Fruit fly (Drosophila melanogaster) whole organism, prepupa: ENCODE measurements around the gene CG5235.

Experiments used
- Blimp-1 ChIP-seq: fragments of 200-800 bp; sonication (Bioruptor generic); optimal IDR thresholded peaks from 3 replicates; lab custom pipeline; 2017; ENCODE audit warnings: missing biosample characterization, missing genetic modification characterization, mild to moderate bottlenecking, moderate library complexity, missing genetic modification reagents
- CG10631 ChIP-seq: fragments of 200-800 bp; sonication (Bioruptor generic); optimal IDR thresholded peaks from 2 replicates; lab custom pipeline; 2016; ENCODE audit warnings: missing biosample characterization, missing genetic modification characterization
- CG10669 ChIP-seq: fragments of 200-800 bp; sonication (Bioruptor generic); optimal IDR thresholded peaks from 3 replicates; lab custom pipeline; 2018; ENCODE audit warnings: missing biosample characterization, mild to moderate bottlenecking, missing genetic modification characterization, moderate library complexity
- CG11902 ChIP-seq: fragments of 200-800 bp; sonication (Bioruptor generic); optimal IDR thresholded peaks from 3 replicates; lab custom pipeline; 2016; ENCODE audit warnings: missing biosample characterization, missing genetic modification characterization
- CG15336 ChIP-seq: fragments of 200-800 bp; sonication (Bioruptor generic); IDR thresholded peaks from 2 replicates; pipeline ENCODE4 v1.3.6; 2022; ENCODE audit warnings: missing biosample characterization, missing genetic modification characterization
- CG1621 ChIP-seq: fragments of 200-800 bp; sonication (Bioruptor generic); optimal IDR thresholded peaks from 3 replicates; lab custom pipeline; 2018; ENCODE audit warnings: missing biosample characterization, mild to moderate bottlenecking, missing genetic modification characterization
- CG16779 ChIP-seq: fragments of 200-800 bp; sonication (Bioruptor generic); optimal IDR thresholded peaks from 3 replicates; lab custom pipeline; 2017; ENCODE audit warnings: missing biosample characterization, mild to moderate bottlenecking, missing genetic modification characterization
- CG3032 ChIP-seq: fragments of 200-800 bp; optimal IDR thresholded peaks from 2 replicates; lab custom pipeline; 2019; ENCODE audit warnings: missing biosample characterization, mild to moderate bottlenecking, missing genetic modification characterization, moderate library complexity
- CG31627 ChIP-seq: fragments of 200-800 bp; sonication (Bioruptor generic); optimal IDR thresholded peaks from 3 replicates; lab custom pipeline; 2016; ENCODE audit warnings: missing biosample characterization, missing genetic modification characterization
- CG32006 ChIP-seq: fragments of 200-800 bp; sonication (Bioruptor generic); optimal IDR thresholded peaks from 3 replicates; lab custom pipeline; 2017; ENCODE audit warnings: missing biosample characterization, mild to moderate bottlenecking, missing genetic modification characterization
- CG34406 ChIP-seq: fragments of 200-800 bp; sonication (Bioruptor generic); optimal IDR thresholded peaks from 3 replicates; lab custom pipeline; 2016; ENCODE audit warnings: missing biosample characterization, missing genetic modification characterization
- CG4318 ChIP-seq: fragments of 200-800 bp; sonication (Bioruptor generic); optimal IDR thresholded peaks from 3 replicates; lab custom pipeline; 2017; ENCODE audit warnings: missing biosample characterization, mild to moderate bottlenecking, missing genetic modification characterization
- CG6163 ChIP-seq: fragments of 200-800 bp; sonication (Bioruptor generic); IDR thresholded peaks from 3 replicates; pipeline ENCODE4 v1.3.6; 2022; ENCODE audit warnings: missing biosample characterization, missing genetic modification characterization
- CG6276 ChIP-seq: fragments of 200-800 bp; sonication (Bioruptor generic); optimal IDR thresholded peaks from 2 replicates; lab custom pipeline; 2017; ENCODE audit warnings: missing biosample characterization, mild to moderate bottlenecking, missing genetic modification characterization
- CG6792 ChIP-seq: fragments of 200-800 bp; sonication (Bioruptor generic); optimal IDR thresholded peaks from 3 replicates; lab custom pipeline; 2016; ENCODE audit warnings: missing biosample characterization, missing genetic modification characterization
- CG6808 ChIP-seq: fragments of 200-800 bp; sonication (Bioruptor generic); optimal IDR thresholded peaks from 3 replicates; lab custom pipeline; 2017; ENCODE audit warnings: missing biosample characterization, missing genetic modification characterization, mild to moderate bottlenecking, moderate library complexity, missing genetic modification reagents
- CG6854 ChIP-seq: fragments of 200-800 bp; sonication (Bioruptor generic); optimal IDR thresholded peaks from 2 replicates; lab custom pipeline; 2017; ENCODE audit warnings: missing biosample characterization, mild to moderate bottlenecking, missing genetic modification characterization
- CG8119 ChIP-seq: fragments of 200-800 bp; sonication (Bioruptor generic); IDR thresholded peaks from 3 replicates; pipeline ENCODE4 v1.3.6; 2022; ENCODE audit warnings: missing biosample characterization, missing genetic modification characterization
- CG8319 ChIP-seq: fragments of 200-800 bp; sonication (Bioruptor generic); optimal IDR thresholded peaks from 3 replicates; lab custom pipeline; 2016; ENCODE audit warnings: missing biosample characterization, missing genetic modification characterization
- CG8632 ChIP-seq: fragments of 200-800 bp; sonication (Bioruptor generic); optimal IDR thresholded peaks from 3 replicates; lab custom pipeline; 2016; ENCODE audit warnings: missing biosample characterization, missing genetic modification characterization
- Eip75B ChIP-seq: fragments of 200-800 bp; sonication (Bioruptor generic); optimal IDR thresholded peaks from 3 replicates; lab custom pipeline; 2016; ENCODE audit warnings: missing biosample characterization, missing genetic modification characterization
- Eip93F ChIP-seq: fragments of 200-800 bp; sonication (Bioruptor generic); optimal IDR thresholded peaks from 2 replicates; lab custom pipeline; 2016; ENCODE audit warnings: missing biosample characterization, mild to moderate bottlenecking, missing genetic modification characterization
- Ets21C ChIP-seq: fragments of 200-800 bp; sonication (Bioruptor generic); optimal IDR thresholded peaks from 3 replicates; lab custom pipeline; 2016; ENCODE audit warnings: missing biosample characterization, missing genetic modification characterization
- Ets96B ChIP-seq: fragments of 200-800 bp; optimal IDR thresholded peaks from 2 replicates; lab custom pipeline; 2019; ENCODE audit warnings: missing biosample characterization, mild to moderate bottlenecking, missing genetic modification characterization, moderate library complexity
- Gug ChIP-seq: fragments of 200-800 bp; sonication (Bioruptor generic); IDR thresholded peaks from 2 replicates; pipeline ENCODE4 v1.3.6; 2022; ENCODE audit warnings: missing biosample characterization, missing genetic modification characterization
- Hr38 ChIP-seq: sonication (Bioruptor generic); optimal IDR thresholded peaks from 2 replicates; lab custom pipeline; 2016; ENCODE audit warnings: missing biosample characterization, missing genetic modification characterization
- Hr39 ChIP-seq: fragments of 200-800 bp; sonication (Bioruptor generic); optimal IDR thresholded peaks from 2 replicates; lab custom pipeline; 2016; ENCODE audit warnings: missing biosample characterization, missing genetic modification characterization
- Lpt ChIP-seq: fragments of 200-800 bp; sonication (Bioruptor generic); optimal IDR thresholded peaks from 3 replicates; lab custom pipeline; 2016; ENCODE audit warnings: missing biosample characterization, missing genetic modification characterization
- Met ChIP-seq: fragments of 200-800 bp; sonication (Bioruptor generic); optimal IDR thresholded peaks from 3 replicates; lab custom pipeline; 2016; ENCODE audit warnings: missing biosample characterization, missing genetic modification characterization
- Smox ChIP-seq: fragments of 200-800 bp; sonication (Bioruptor generic); optimal IDR thresholded peaks from 3 replicates; lab custom pipeline; 2016; ENCODE audit warnings: missing biosample characterization, missing genetic modification characterization
- Sox102F ChIP-seq: fragments of 200-800 bp; sonication (Bioruptor generic); optimal IDR thresholded peaks from 2 replicates; lab custom pipeline; 2016; ENCODE audit warnings: missing biosample characterization, mild to moderate bottlenecking, missing genetic modification characterization
- Sox14 ChIP-seq: fragments of 200-800 bp; sonication (Bioruptor generic); optimal IDR thresholded peaks from 3 replicates; lab custom pipeline; 2016; ENCODE audit warnings: missing biosample characterization, missing genetic modification characterization
- Sox15 ChIP-seq: fragments of 200-800 bp; sonication (Bioruptor generic); optimal IDR thresholded peaks from 3 replicates; lab custom pipeline; 2016; ENCODE audit warnings: missing biosample characterization, missing genetic modification characterization
- achi ChIP-seq: fragments of 200-800 bp; sonication (Bioruptor generic); optimal IDR thresholded peaks from 3 replicates; lab custom pipeline; 2016; ENCODE audit warnings: missing biosample characterization, missing genetic modification characterization
- acj6 ChIP-seq: fragments of 200-800 bp; sonication (Bioruptor generic); optimal IDR thresholded peaks from 3 replicates; lab custom pipeline; 2016; ENCODE audit warnings: missing biosample characterization, missing genetic modification characterization
- cyc ChIP-seq: fragments of 200-800 bp; sonication (Bioruptor generic); optimal IDR thresholded peaks from 3 replicates; lab custom pipeline; 2016; ENCODE audit warnings: missing biosample characterization, missing genetic modification characterization
- dac ChIP-seq: fragments of 200-800 bp; sonication (Bioruptor generic); optimal IDR thresholded peaks from 2 replicates; lab custom pipeline; 2017; ENCODE audit warnings: missing biosample characterization, mild to moderate bottlenecking, missing genetic modification characterization
- dsx ChIP-seq: fragments of 200-800 bp; optimal IDR thresholded peaks from 3 replicates; lab custom pipeline; 2019; ENCODE audit warnings: missing biosample characterization, mild to moderate bottlenecking, missing genetic modification characterization, moderate library complexity; ENCODE audit not compliant: poor library complexity, severe bottlenecking
- eg ChIP-seq: fragments of 200-800 bp; sonication (Bioruptor generic); IDR thresholded peaks from 3 replicates; pipeline ENCODE4 v1.3.6; 2022; ENCODE audit warnings: missing biosample characterization, missing genetic modification characterization
- esn ChIP-seq: fragments of 200-800 bp; sonication (Bioruptor generic); optimal IDR thresholded peaks from 2 replicates; lab custom pipeline; 2016; ENCODE audit warnings: missing biosample characterization, mild to moderate bottlenecking, missing genetic modification characterization, moderate library complexity
- fd85E ChIP-seq: fragments of 200-800 bp; sonication (Bioruptor generic); optimal IDR thresholded peaks from 3 replicates; lab custom pipeline; 2016; ENCODE audit warnings: missing biosample characterization, missing genetic modification characterization
- fkh ChIP-seq: fragments of 200-800 bp; sonication (Bioruptor generic); optimal IDR thresholded peaks from 3 replicates; lab custom pipeline; 2017; ENCODE audit warnings: missing biosample characterization, mild to moderate bottlenecking, missing genetic modification characterization, moderate library complexity
- spab ChIP-seq: fragments of 200-800 bp; sonication (Bioruptor generic); optimal IDR thresholded peaks from 2 replicates; lab custom pipeline; 2017; ENCODE audit warnings: missing biosample characterization, mild to moderate bottlenecking, missing genetic modification characterization, missing genetic modification reagents
- ss ChIP-seq, 2 experiments: fragments of 200-800 bp; sonication (Bioruptor generic); optimal IDR thresholded peaks; 2 replicates in 1 of 2; 3 replicates in 1 of 2; lab custom pipeline; 2017 to 2018; ENCODE audit warnings: mild to moderate bottlenecking in 2 of 2, missing biosample characterization in 2 of 2, missing genetic modification characterization in 2 of 2, moderate library complexity in 1 of 2
- vri ChIP-seq: fragments of 200-800 bp; sonication (Bioruptor generic); optimal IDR thresholded peaks from 3 replicates; lab custom pipeline; 2016; ENCODE audit warnings: missing biosample characterization, mild to moderate bottlenecking, missing genetic modification characterization

The CG5235 gene

dm6 chr3L:16046387-16047066, 43.7 kb downstream of the CG5235 start (continued):
- TF ChIP-seq acj6 (GFP tag; lab: Kevin White, UChicago) (no peak), ss (GFP tag; optimal IDR thresholded peaks at IDR 0.05; lab: Kevin White, UChicago) (peak in 1 of 2 experiments; percentile 45), Ets96B (no peak), CG6163 (GFP tag; lab: Robert Waterston, UW) (peak; percentile 60; the same call in 2 of the 3 replicates), CG8119 (GFP tag; lab: Robert Waterston, UW) (no peak), CG10631 (GFP tag; lab: Kevin White, UChicago) (no peak), Smox (GFP tag; lab: Kevin White, UChicago) (no peak), cyc (GFP tag; lab: Kevin White, UChicago) (no peak), CG10669 (no peak), CG8319 (GFP tag; lab: Kevin White, UChicago) (peak; percentile 23), spab (no peak), Blimp-1 (GFP tag; lab: Kevin White, UChicago) (no peak), dac (GFP tag; lab: Kevin White, UChicago) (no peak), CG34406 (GFP tag; lab: Kevin White, UChicago) (no peak), Met (GFP tag; lab: Kevin White, UChicago) (peak; percentile 48), Eip75B (GFP tag; lab: Kevin White, UChicago) (no peak), esn (GFP tag; lab: Kevin White, UChicago) (no peak), Eip93F (peak; percentile 32), CG15336 (GFP tag; lab: Robert Waterston, UW) (peak; percentile 47; the same call in 1 of the 2 replicates), CG11902 (GFP tag; lab: Kevin White, UChicago) (no peak)

dm6 chr3L:16045831-16046336, 44.3 kb downstream of the CG5235 start:
- TF ChIP-seq CG4318 (GFP tag; lab: Kevin White, UChicago): peak; percentile 82
- TF ChIP-seq fd85E (GFP tag; lab: Kevin White, UChicago): peak; percentile 88
- TF ChIP-seq Met (GFP tag; lab: Kevin White, UChicago): peak; percentile 96
- peak; percentile 92 for TF ChIP-seq cyc (GFP tag; lab: Kevin White, UChicago)
- peak; percentile 73 for TF ChIP-seq Sox15
- TF ChIP-seq CG6163 (GFP tag; lab: Robert Waterston, UW): peak; percentile 98
- TF ChIP-seq CG3032 (tag; lab: Kevin White, UChicago): peak; percentile 93
- peak; percentile 94 for TF ChIP-seq Lpt (GFP tag; lab: Kevin White, UChicago)
- peak; percentile 87 for TF ChIP-seq CG8319 (GFP tag; lab: Kevin White, UChicago)
- peak; percentile 91 for TF ChIP-seq CG10631 (GFP tag; lab: Kevin White, UChicago)
- TF ChIP-seq vri (GFP tag; lab: Kevin White, UChicago): peak; percentile 97
- TF ChIP-seq CG6792 (GFP tag; lab: Kevin White, UChicago): peak; percentile 88
- peak; percentile 70 for TF ChIP-seq Hr38 (GFP tag; lab: Kevin White, UChicago)
- TF ChIP-seq CG10669: peak; percentile 90
- peak; percentile 94 for TF ChIP-seq CG6276 (GFP tag; lab: Kevin White, UChicago)
- peak; percentile 71 for TF ChIP-seq CG11902 (GFP tag; lab: Kevin White, UChicago)
- TF ChIP-seq CG32006 (GFP tag; lab: Kevin White, UChicago): peak; percentile 89
- peak; percentile 95 for TF ChIP-seq dsx (GFP tag; lab: Kevin White, UChicago)
- peak; percentile 93 for TF ChIP-seq CG34406 (GFP tag; lab: Kevin White, UChicago)
- TF ChIP-seq Hr39 (GFP tag; lab: Kevin White, UChicago): peak; percentile 92
- peak; percentile 93 for TF ChIP-seq CG16779 (tag; lab: Kevin White, UChicago)
- TF ChIP-seq CG31627 (GFP tag; lab: Kevin White, UChicago): peak; percentile 93
- peak; percentile 85 for TF ChIP-seq CG6854 (GFP tag; lab: Kevin White, UChicago)
- TF ChIP-seq Ets21C (GFP tag; lab: Kevin White, UChicago): peak; percentile 83
- TF ChIP-seq esn (GFP tag; lab: Kevin White, UChicago): peak; percentile 95
- TF ChIP-seq CG1621 (tag; lab: Kevin White, UChicago): peak; percentile 93
- peak; percentile 95 for TF ChIP-seq Sox102F (GFP tag; lab: Kevin White, UChicago)
- TF ChIP-seq CG6808: peak; percentile 89
- peak; percentile 98 for TF ChIP-seq CG8119 (GFP tag; lab: Robert Waterston, UW)
- peak; percentile 85 for TF ChIP-seq Eip93F
- peak; percentile 96 for TF ChIP-seq eg
- TF ChIP-seq fkh (GFP tag; lab: Kevin White, UChicago): no peak
- peak; percentile 94 for TF ChIP-seq Smox (GFP tag; lab: Kevin White, UChicago)
- TF ChIP-seq ss (GFP tag; optimal IDR thresholded peaks at IDR 0.05; lab: Kevin White, UChicago): peak; percentile 83 to 85
- TF ChIP-seq CG8632 (GFP tag; lab: Kevin White, UChicago): peak; percentile 96
- TF ChIP-seq Sox14 (GFP tag; lab: Kevin White, UChicago): peak; percentile 96
- peak; percentile 94 for TF ChIP-seq achi (GFP tag; lab: Kevin White, UChicago)
- TF ChIP-seq acj6 (GFP tag; lab: Kevin White, UChicago): peak; percentile 95
- peak; percentile 90 for TF ChIP-seq Gug
- peak; percentile 92 for TF ChIP-seq Ets96B
